Fruit fly (Drosophila melanogaster) Kc167 (cell line): ENCODE measurements around the gene CG12301.

Experiments
- h ChIP-seq: fragments of >200 bp; optimal IDR thresholded peaks from 3 replicates; lab custom pipeline; 2018; ENCODE audit warnings: missing external identifiers
- psq ChIP-seq: fragments of >200 bp; optimal IDR thresholded peaks from 2 replicates; lab custom pipeline; 2017; ENCODE audit warnings: missing external identifiers

dm6 chr3L:15594093-15594653 is 13.6 kb downstream of the CG12301 start:
- TF ChIP-seq h (lab: Kevin White, UChicago) (no peak), psq (lab: Kevin White, UChicago) (no peak)
